Fruit fly (Drosophila melanogaster) whole organism, embryonic: ENCODE results near the gene CG34325.

Experiments
- B-H1 ChIP-seq: fragments of 200-800 bp; sonication (Bioruptor generic); IDR thresholded peaks from 3 replicates; pipeline ENCODE4 v1.3.6; 2022; ENCODE audit warnings: missing biosample characterization, missing genetic modification characterization
- B-H2 ChIP-seq: fragments of 200-800 bp; sonication (Bioruptor generic); optimal IDR thresholded peaks from 2 replicates; lab custom pipeline; 2018; ENCODE audit warnings: missing biosample characterization, mild to moderate bottlenecking, missing genetic modification characterization
- CG10209 ChIP-seq: fragments of 200-800 bp; sonication (Bioruptor generic); optimal IDR thresholded peaks from 3 replicates; lab custom pipeline; 2017; ENCODE audit warnings: missing biosample characterization, mild to moderate bottlenecking, missing genetic modification characterization, missing genetic modification reagents
- CG11085 ChIP-seq: fragments of 200-800 bp; sonication (Bioruptor generic); IDR thresholded peaks from 2 replicates; pipeline ENCODE4 v1.3.6; 2022; ENCODE audit warnings: missing biosample characterization, missing genetic modification characterization
- CG12071 ChIP-seq: fragments of 200-800 bp; sonication (Bioruptor generic); optimal IDR thresholded peaks from 3 replicates; lab custom pipeline; 2018; ENCODE audit warnings: missing biosample characterization, mild to moderate bottlenecking, missing genetic modification characterization
- CG12659 ChIP-seq: fragments of 200-800 bp; sonication (Bioruptor generic); optimal IDR thresholded peaks from 3 replicates; lab custom pipeline; 2017; ENCODE audit warnings: mild to moderate bottlenecking, missing biosample characterization, missing genetic modification reagents, missing genetic modification characterization
- CG14441 ChIP-seq: fragments of 200-800 bp; sonication (Bioruptor generic); IDR thresholded peaks from 2 replicates; pipeline ENCODE4 v1.3.6; 2022; ENCODE audit warnings: missing biosample characterization, missing genetic modification characterization
- CG15073 ChIP-seq: fragments of 200-800 bp; sonication (Bioruptor generic); optimal IDR thresholded peaks from 2 replicates; lab custom pipeline; 2016; ENCODE audit warnings: missing biosample characterization, missing genetic modification characterization
- CG17802 ChIP-seq: fragments of 200-800 bp; sonication (Bioruptor generic); optimal IDR thresholded peaks from 2 replicates; lab custom pipeline; 2018; ENCODE audit warnings: missing biosample characterization, mild to moderate bottlenecking, missing genetic modification characterization, moderate library complexity
- CG18619 ChIP-seq: fragments of 200-800 bp; sonication (Bioruptor generic); optimal IDR thresholded peaks from 3 replicates; lab custom pipeline; 2017; ENCODE audit warnings: missing biosample characterization, mild to moderate bottlenecking, missing genetic modification characterization
- CG30020 ChIP-seq: fragments of 200-800 bp; optimal IDR thresholded peaks from 2 replicates; lab custom pipeline; 2019; ENCODE audit warnings: missing biosample characterization, mild to moderate bottlenecking, missing genetic modification characterization, moderate library complexity
- CG3163 ChIP-seq: fragments of 200-800 bp; sonication (Bioruptor generic); optimal IDR thresholded peaks from 3 replicates; lab custom pipeline; 2016; ENCODE audit warnings: missing biosample characterization, missing genetic modification characterization
- CG34422 ChIP-seq: fragments of 200-800 bp; sonication (Bioruptor generic); IDR thresholded peaks from 3 replicates; pipeline ENCODE4 v1.3.6; 2022; ENCODE audit warnings: missing biosample characterization, missing genetic modification characterization
- CG3726 ChIP-seq: fragments of 200-800 bp; sonication (Bioruptor generic); IDR thresholded peaks from 3 replicates; pipeline ENCODE4, ENCODE4 v1.3.6; 2022; ENCODE audit warnings: missing biosample characterization, missing genetic modification characterization
- CG3838 ChIP-seq: fragments of 200-800 bp; sonication (Bioruptor generic); optimal IDR thresholded peaks from 3 replicates; lab custom pipeline; 2016; ENCODE audit warnings: missing biosample characterization, missing genetic modification characterization
- CG4328 ChIP-seq: fragments of 200-800 bp; sonication (Bioruptor generic); optimal IDR thresholded peaks from 3 replicates; lab custom pipeline; 2017; ENCODE audit warnings: missing biosample characterization, missing genetic modification reagents, missing genetic modification characterization
- CG6654 ChIP-seq: fragments of 200-800 bp; sonication (Bioruptor generic); optimal IDR thresholded peaks from 2 replicates; lab custom pipeline; 2017; ENCODE audit warnings: missing biosample characterization, mild to moderate bottlenecking, missing genetic modification characterization
- CG6854 ChIP-seq: fragments of 200-800 bp; sonication (Bioruptor generic); optimal IDR thresholded peaks from 3 replicates; lab custom pipeline; 2017; ENCODE audit warnings: missing biosample characterization, mild to moderate bottlenecking, missing genetic modification characterization
- CG7357 ChIP-seq: fragments of 200-800 bp; sonication (Bioruptor generic); IDR thresholded peaks from 3 replicates; pipeline ENCODE4 v1.3.6; 2022; ENCODE audit warnings: missing biosample characterization, missing genetic modification characterization
- CG7928 ChIP-seq: fragments of 200-800 bp; sonication (Bioruptor generic); optimal IDR thresholded peaks from 2 replicates; lab custom pipeline; 2017; ENCODE audit warnings: missing biosample characterization, mild to moderate bottlenecking, missing genetic modification characterization
- CG8281 ChIP-seq: fragments of 200-800 bp; sonication (Bioruptor generic); optimal IDR thresholded peaks from 2 replicates; lab custom pipeline; 2018; ENCODE audit warnings: missing biosample characterization, mild to moderate bottlenecking, missing genetic modification characterization, moderate library complexity
- CG8478 ChIP-seq: fragments of >200 bp; optimal IDR thresholded peaks from 2 replicates; lab custom pipeline; 2018
- CG9727 ChIP-seq: fragments of 200-800 bp; sonication (Bioruptor generic); optimal IDR thresholded peaks from 3 replicates; lab custom pipeline; 2017; ENCODE audit warnings: missing biosample characterization, mild to moderate bottlenecking, missing genetic modification characterization
- CG9817 ChIP-seq: fragments of 200-800 bp; sonication (Bioruptor generic); optimal IDR thresholded peaks from 2 replicates; lab custom pipeline; 2018; ENCODE audit warnings: missing biosample characterization, mild to moderate bottlenecking, missing genetic modification characterization, moderate library complexity
- CTCF ChIP-seq: fragments of 200-800 bp; sonication (Bioruptor generic); optimal IDR thresholded peaks from 2 replicates; lab custom pipeline; 2017; ENCODE audit warnings: missing biosample characterization, mild to moderate bottlenecking, missing genetic modification characterization, moderate library complexity
- Dfd ChIP-seq, 2 experiments: fragments of >200 bp; optimal IDR thresholded peaks; 2 replicates each; lab custom pipeline; 2017; ENCODE audit warnings: missing biosample characterization in 2 of 2, missing genetic modification characterization in 2 of 2
- Dll ChIP-seq: fragments of 200-800 bp; sonication (Bioruptor generic); IDR thresholded peaks from 4 replicates; pipeline ENCODE4 v1.3.6; 2022; ENCODE audit warnings: missing biosample characterization, missing genetic modification characterization; ENCODE audit not compliant: partially characterized antibody
- Doc2 ChIP-seq: fragments of 200-800 bp; sonication (Bioruptor generic); IDR thresholded peaks from 2 replicates; pipeline ENCODE4 v1.3.6; 2022; ENCODE audit warnings: missing biosample characterization, missing genetic modification characterization
- Dref ChIP-seq: fragments of 200-800 bp; sonication (Bioruptor generic); IDR thresholded peaks from 2 replicates; pipeline ENCODE4 v1.3.6; 2022; ENCODE audit warnings: missing biosample characterization, missing genetic modification characterization
- E2f1 ChIP-seq: fragments of 200-800 bp; sonication (Bioruptor generic); IDR thresholded peaks from 2 replicates; pipeline ENCODE4 v1.3.6; 2022; ENCODE audit warnings: missing biosample characterization, missing genetic modification characterization
- Fer1 ChIP-seq: fragments of 200-800 bp; sonication (Bioruptor generic); optimal IDR thresholded peaks from 2 replicates; lab custom pipeline; 2017; ENCODE audit warnings: missing biosample characterization, mild to moderate bottlenecking, missing genetic modification characterization
- Mrtf ChIP-seq: fragments of 200-800 bp; sonication (Bioruptor generic); IDR thresholded peaks from 3 replicates; pipeline ENCODE4 v1.3.6; 2022; ENCODE audit warnings: missing biosample characterization, missing genetic modification characterization
- Neu2 ChIP-seq: fragments of 200-800 bp; sonication (Bioruptor generic); optimal IDR thresholded peaks from 3 replicates; lab custom pipeline; 2016; ENCODE audit warnings: missing biosample characterization, missing genetic modification characterization, borderline replicate concordance
- Oaz ChIP-seq: fragments of 200-800 bp; sonication (Bioruptor generic); IDR thresholded peaks from 2 replicates; pipeline ENCODE4 v1.3.6; 2022; ENCODE audit warnings: missing biosample characterization, missing genetic modification characterization
- Optix ChIP-seq: fragments of 200-800 bp; sonication (Bioruptor generic); IDR thresholded peaks from 3 replicates; pipeline ENCODE4 v1.3.6; 2022; ENCODE audit warnings: missing biosample characterization, missing genetic modification characterization
- ase ChIP-seq: fragments of 200-800 bp; sonication (Bioruptor generic); IDR thresholded peaks from 3 replicates; pipeline ENCODE4 v1.3.6; 2022; ENCODE audit warnings: missing biosample characterization, missing genetic modification characterization
- en ChIP-seq: fragments of 200-800 bp; sonication (Bioruptor generic); optimal IDR thresholded peaks from 2 replicates; lab custom pipeline; 2016; ENCODE audit warnings: missing biosample characterization, missing genetic modification characterization
- fd64A ChIP-seq: fragments of 200-800 bp; sonication (Bioruptor generic); optimal IDR thresholded peaks from 3 replicates; lab custom pipeline; 2018; ENCODE audit warnings: missing biosample characterization, mild to moderate bottlenecking, missing genetic modification characterization
- gcm ChIP-seq: fragments of 200-800 bp; sonication (Bioruptor generic); optimal IDR thresholded peaks from 2 replicates; lab custom pipeline; 2019; ENCODE audit warnings: missing biosample characterization, mild to moderate bottlenecking, missing genetic modification characterization, moderate library complexity
- gro ChIP-seq: fragments of 200-800 bp; sonication (Bioruptor generic); optimal IDR thresholded peaks from 2 replicates; lab custom pipeline; 2016; ENCODE audit warnings: missing biosample characterization, missing genetic modification characterization
- gsb ChIP-seq: fragments of 200-800 bp; sonication (Bioruptor generic); IDR thresholded peaks from 2 replicates; pipeline ENCODE4 v1.3.6; 2022; ENCODE audit warnings: missing biosample characterization, missing genetic modification characterization
- hth ChIP-seq: fragments of >200 bp; optimal IDR thresholded peaks from 2 replicates; lab custom pipeline; 2017; ENCODE audit warnings: inconsistent platforms
- lola ChIP-seq, 3 experiments: fragments of >200 bp in 2 of 3; fragments of 200-800 bp in 1 of 3; sonication (Bioruptor generic) in 1 of 3; optimal IDR thresholded peaks; 2 replicates each; lab custom pipeline; 2017 to 2019; ENCODE audit warnings: missing biosample characterization in 3 of 3, missing genetic modification characterization in 3 of 3, mild to moderate bottlenecking in 1 of 3, moderate library complexity in 1 of 3
- maf-S ChIP-seq: fragments of 200-800 bp; sonication (Bioruptor generic); optimal IDR thresholded peaks from 2 replicates; lab custom pipeline; 2016; ENCODE audit warnings: missing biosample characterization, missing genetic modification characterization
- odd ChIP-seq: fragments of 200-800 bp; sonication (Bioruptor generic); optimal IDR thresholded peaks from 2 replicates; lab custom pipeline; 2017; ENCODE audit warnings: missing biosample characterization, mild to moderate bottlenecking, missing genetic modification characterization
- psq ChIP-seq: fragments of 200-800 bp; sonication (Bioruptor generic); optimal IDR thresholded peaks from 2 replicates; lab custom pipeline; 2017; ENCODE audit warnings: missing biosample characterization, missing genetic modification characterization
- salm ChIP-seq: fragments of 200-800 bp; sonication (Bioruptor generic); optimal IDR thresholded peaks from 2 replicates; lab custom pipeline; 2018; ENCODE audit warnings: missing biosample characterization, mild to moderate bottlenecking, missing genetic modification characterization
- sens ChIP-seq: fragments of 200-800 bp; sonication (Bioruptor generic); peaks from one replicate; lab custom pipeline; 2016; ENCODE audit warnings: missing biosample characterization, missing genetic modification characterization
- sens-2 ChIP-seq: fragments of 200-800 bp; sonication (Bioruptor generic); IDR thresholded peaks from 2 replicates; pipeline ENCODE4 v1.3.6; 2022; ENCODE audit warnings: missing biosample characterization, missing genetic modification characterization
- slp2 ChIP-seq: fragments of 200-800 bp; sonication (Bioruptor generic); optimal IDR thresholded peaks from 2 replicates; lab custom pipeline; 2016; ENCODE audit warnings: missing biosample characterization, missing genetic modification characterization
- twi ChIP-seq: fragments of 200-800 bp; optimal IDR thresholded peaks from 2 replicates; lab custom pipeline; 2019; ENCODE audit warnings: missing biosample characterization, mild to moderate bottlenecking, missing genetic modification characterization, moderate library complexity
- zf30C ChIP-seq: fragments of 200-800 bp; sonication (Bioruptor generic); optimal IDR thresholded peaks from 3 replicates; lab custom pipeline; 2018; ENCODE audit warnings: missing biosample characterization, mild to moderate bottlenecking, missing genetic modification characterization

Gene CG34325

DNA sequence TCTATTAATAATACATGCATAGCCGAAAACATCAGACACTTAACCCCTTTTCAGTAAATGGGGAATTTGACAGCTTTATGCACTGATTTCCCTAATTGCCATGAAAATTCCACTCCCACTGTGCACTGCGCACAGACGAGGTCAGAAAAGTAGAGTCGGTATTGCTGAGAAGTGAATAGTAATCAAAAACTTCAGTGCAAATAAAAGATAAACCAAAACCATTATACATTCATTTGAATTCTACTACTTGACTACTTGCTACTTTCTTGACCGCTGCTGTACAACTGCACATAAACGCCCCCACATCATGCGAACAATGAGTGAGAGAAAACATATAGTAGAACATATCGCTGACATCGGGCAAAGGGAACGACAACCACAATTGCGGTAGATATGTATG is 29.8 kb downstream of the CG34325 start (continued):
- TF ChIP-seq Dref (GFP tag; lab: Robert Waterston, UW) (no peak), CG3838 (GFP tag; lab: Kevin White, UChicago) (peak; percentile 59), fd64A (GFP tag; lab: Kevin White, UChicago) (peak; percentile 74), Dfd (GFP tag; optimal IDR thresholded peaks at IDR 0.05; lab: Kevin White, UChicago) (no peak), CG7357 (peak; percentile 76), CG7928 (GFP tag; lab: Kevin White, UChicago) (peak; percentile 1), CG14441 (peak; percentile 89), gro (GFP tag; lab: Kevin White, UChicago) (peak; percentile 32), psq (GFP tag; lab: Kevin White, UChicago) (peak; percentile 61), gcm (GFP tag; lab: Kevin White, UChicago) (peak; percentile 84), CG3726 (peak; percentile 84), CG9727 (GFP tag; lab: Kevin White, UChicago) (peak; percentile 75), ase (GFP tag; lab: Robert Waterston, UW) (peak; percentile 79; the same call in 2 of the 3 replicates), CG18619 (peak; percentile 73), Fer1 (GFP tag; lab: Kevin White, UChicago) (peak; percentile 65), Neu2 (GFP tag; lab: Kevin White, UChicago) (no peak), slp2 (GFP tag; lab: Kevin White, UChicago) (peak; percentile 78), CG8281 (tag; lab: Kevin White, UChicago) (peak; percentile 36), CG10209 (GFP tag; lab: Kevin White, UChicago) (peak; percentile 80), Optix (GFP tag; lab: Robert Waterston, UW) (peak; percentile 93), zf30C (GFP tag; lab: Kevin White, UChicago) (no peak), Mrtf (GFP tag; lab: Robert Waterston, UW) (peak; percentile 79), CG34422 (GFP tag; lab: Robert Waterston, UW) (peak; percentile 83; the same call in 2 of the 3 replicates), CG3163 (peak; percentile 52), Doc2 (peak; percentile 12; the same call in 1 of the 2 replicates), odd (GFP tag; lab: Kevin White, UChicago) (peak; percentile 62), salm (peak; percentile 80), gsb (GFP tag; lab: Robert Waterston, UW) (peak; percentile 61; the same call in 1 of the 2 replicates), maf-S (peak; percentile 73), CG6854 (GFP tag; lab: Kevin White, UChicago) (peak; percentile 18), en (GFP tag; lab: Kevin White, UChicago) (peak; percentile 64), lola (GFP tag; optimal IDR thresholded peaks at IDR 0.05; lab: Kevin White, UChicago) (peak in 1 of 3 experiments; percentile 81), E2f1 (GFP tag; lab: Robert Waterston, UW) (peak; percentile 87), hth (lab: Kevin White, UChicago) (no peak), twi (tag; lab: Kevin White, UChicago) (peak; percentile 68), CG12071 (GFP tag; lab: Kevin White, UChicago) (peak; percentile 88), CG8478 (lab: Kevin White, UChicago) (no peak), B-H1 (GFP tag; lab: Robert Waterston, UW) (peak; percentile 83), CG17802 (tag; lab: Kevin White, UChicago) (peak; percentile 74), CG12659 (GFP tag; lab: Kevin White, UChicago) (peak; percentile 76), CG6654 (peak; percentile 67), sens-2 (GFP tag; lab: Robert Waterston, UW) (peak; percentile 93), B-H2 (GFP tag; lab: Kevin White, UChicago) (no peak), Dll (GFP tag; lab: Robert Waterston, UW) (no peak), sens (GFP tag; lab: Kevin White, UChicago) (peak; percentile 98), CG4328 (peak; percentile 15), CG9817 (tag; lab: Kevin White, UChicago) (peak; percentile 71), CG15073 (peak; percentile 46), Oaz (GFP tag; lab: Robert Waterston, UW) (peak; percentile 70), CTCF (peak; percentile 49), CG11085 (GFP tag; lab: Robert Waterston, UW) (peak; percentile 45; the same call in 1 of the 2 replicates), CG30020 (tag; lab: Kevin White, UChicago) (peak; percentile 38)
